Worm (Caenorhabditis elegans) whole organism, L1 larva: ENCODE results near the gene F46C5.4.

Experiments used
- C16A3.4 ChIP-seq: fragments of 150-350 bp; optimal IDR thresholded peaks from 2 replicates; lab custom pipeline; 2014; ENCODE audit warnings: missing biosample characterization, missing genetic modification characterization
- C34B4.2 ChIP-seq: sonication (generic microtip); optimal IDR thresholded peaks from 2 replicates; lab custom pipeline; 2017; ENCODE audit warnings: mild to moderate bottlenecking, missing genetic modification characterization, missing compliant biosample characterization
- F16B12.6 ChIP-seq: fragments of 150-350 bp; optimal IDR thresholded peaks from 2 replicates; lab custom pipeline; 2014; ENCODE audit warnings: missing biosample characterization, missing genetic modification characterization
- Y116A8C.19 ChIP-seq: sonication (generic microtip); optimal IDR thresholded peaks from 2 replicates; lab custom pipeline; 2016; ENCODE audit warnings: missing compliant biosample characterization, missing genetic modification characterization, borderline replicate concordance
- aly-2 ChIP-seq: fragments of 150-350 bp; optimal IDR thresholded peaks from 2 replicates; lab custom pipeline; 2014; ENCODE audit warnings: missing biosample characterization, missing genetic modification characterization
- blmp-1 ChIP-seq: fragments of 150-350 bp; optimal IDR thresholded peaks from 2 replicates; lab custom pipeline; 2014; ENCODE audit warnings: missing biosample characterization, missing genetic modification characterization
- ceh-63 ChIP-seq: fragments of 200-800 bp; sonication (Bioruptor generic); optimal IDR thresholded peaks from 2 replicates; lab custom pipeline; 2018; ENCODE audit warnings: mild to moderate bottlenecking, missing genetic modification characterization, missing compliant biosample characterization
- ceh-90 ChIP-seq: sonication (generic microtip); optimal IDR thresholded peaks from 2 replicates; lab custom pipeline; 2016; ENCODE audit warnings: missing genetic modification characterization, missing compliant biosample characterization
- ces-1 ChIP-seq: fragments of 150-350 bp; optimal IDR thresholded peaks from 2 replicates; lab custom pipeline; 2014; ENCODE audit warnings: missing biosample characterization, missing genetic modification reagents, missing genetic modification characterization
- dpl-1 ChIP-seq, 3 experiments: fragments of 150-350 bp in 2 of 3; sonication (generic microtip) in 1 of 3; optimal IDR thresholded peaks; 2 replicates each; lab custom pipeline; 2014 to 2017; ENCODE audit warnings: missing biosample characterization in 3 of 3, missing genetic modification characterization in 3 of 3, missing genetic modification reagents in 3 of 3
- efl-1 ChIP-seq, 4 experiments: fragments of 150-350 bp; optimal IDR thresholded peaks in 3 of 4; peaks in 1 of 4; 1 replicate in 1 of 4; 2 replicates in 3 of 4; lab custom pipeline; 2014; ENCODE audit warnings: missing biosample characterization in 2 of 4, missing genetic modification characterization in 2 of 4, missing genetic modification reagents in 2 of 4
- elt-3 ChIP-seq, 6 experiments: fragments of 150-350 bp in 1 of 6; sonication (generic microtip); optimal IDR thresholded peaks; 2 replicates each; lab custom pipeline; 2017 to 2018; ENCODE audit warnings: missing biosample characterization in 6 of 6, missing genetic modification characterization in 6 of 6, inconsistent platforms in 1 of 6
- ets-5 ChIP-seq: fragments of 200-800 bp; sonication (Bioruptor generic); IDR thresholded peaks from 2 replicates; pipeline ENCODE4 v1.3.6; 2022; ENCODE audit warnings: missing genetic modification characterization, missing compliant biosample characterization
- fkh-4 ChIP-seq: sonication (generic microtip); optimal IDR thresholded peaks from 2 replicates; lab custom pipeline; 2016; ENCODE audit warnings: missing compliant biosample characterization, missing genetic modification characterization, borderline replicate concordance
- fkh-8 ChIP-seq: sonication (generic microtip); optimal IDR thresholded peaks from 2 replicates; lab custom pipeline; 2016; ENCODE audit warnings: mild to moderate bottlenecking, missing genetic modification characterization, missing compliant biosample characterization
- hlh-17 ChIP-seq: fragments of 200-800 bp; sonication (Bioruptor generic); optimal IDR thresholded peaks from 2 replicates; lab custom pipeline; 2018; ENCODE audit warnings: missing genetic modification characterization, mild to moderate bottlenecking, missing compliant biosample characterization, moderate library complexity, borderline replicate concordance
- hpl-2 ChIP-seq: fragments of 150-350 bp; optimal IDR thresholded peaks from 2 replicates; lab custom pipeline; 2014; ENCODE audit warnings: missing biosample characterization, missing genetic modification reagents, missing genetic modification characterization
- irx-1 ChIP-seq: sonication (generic microtip); optimal IDR thresholded peaks from 2 replicates; lab custom pipeline; 2016; ENCODE audit warnings: missing genetic modification characterization, missing compliant biosample characterization
- lin-14 ChIP-seq: fragments of 200-800 bp; sonication (Bioruptor generic); optimal IDR thresholded peaks from 2 replicates; lab custom pipeline; 2018; ENCODE audit warnings: mild to moderate bottlenecking, missing genetic modification characterization, moderate library complexity, missing compliant biosample characterization
- lin-15B ChIP-seq: fragments of 150-350 bp; sonication (generic microtip); optimal IDR thresholded peaks from 3 replicates; lab custom pipeline; 2014; ENCODE audit warnings: missing biosample characterization, missing genetic modification characterization
- lin-35 ChIP-seq, 2 experiments: fragments of 150-350 bp; optimal IDR thresholded peaks; 2 replicates each; lab custom pipeline; 2014; ENCODE audit warnings: missing biosample characterization in 2 of 2, missing genetic modification characterization in 2 of 2, missing genetic modification reagents in 2 of 2
- lin-39 ChIP-seq: fragments of 150-350 bp; optimal IDR thresholded peaks from 2 replicates; lab custom pipeline; 2014; ENCODE audit warnings: missing biosample characterization, missing genetic modification reagents, missing genetic modification characterization
- lir-3 ChIP-seq: sonication (generic microtip); optimal IDR thresholded peaks from 2 replicates; lab custom pipeline; 2016; ENCODE audit warnings: mild to moderate bottlenecking, missing genetic modification characterization, moderate library complexity, missing compliant biosample characterization; ENCODE audit not compliant: poor library complexity
- lsy-2 ChIP-seq, 2 experiments: fragments of 150-350 bp; optimal IDR thresholded peaks; 2 replicates each; lab custom pipeline; 2014; ENCODE audit warnings: missing biosample characterization in 2 of 2, missing genetic modification characterization in 2 of 2
- mab-9 ChIP-seq: fragments of 200-800 bp; sonication (Bioruptor generic); IDR thresholded peaks from 2 replicates; pipeline ENCODE4 v1.3.6; 2022; ENCODE audit warnings: missing genetic modification reagents, missing genetic modification characterization, missing compliant biosample characterization
- mdl-1 ChIP-seq, 2 experiments: fragments of 150-350 bp; optimal IDR thresholded peaks; 2 replicates each; lab custom pipeline; 2014 to 2017; ENCODE audit warnings: missing biosample characterization in 2 of 2, missing genetic modification characterization in 2 of 2, inconsistent platforms in 1 of 2
- mef-2 ChIP-seq: fragments of 150-350 bp; optimal IDR thresholded peaks from 2 replicates; lab custom pipeline; 2014; ENCODE audit warnings: missing biosample characterization, missing genetic modification characterization
- nhr-11 ChIP-seq: fragments of 150-350 bp; optimal IDR thresholded peaks from 2 replicates; lab custom pipeline; 2014; ENCODE audit warnings: missing biosample characterization, missing genetic modification characterization
- nhr-12 ChIP-seq: sonication (generic microtip); optimal IDR thresholded peaks from 2 replicates; lab custom pipeline; 2017; ENCODE audit warnings: missing biosample characterization, missing genetic modification characterization
- nhr-19 ChIP-seq: fragments of 200-800 bp; sonication (Bioruptor generic); conservative IDR thresholded peaks from 2 replicates; pipeline ENCODE4 v1.3.6; 2022; ENCODE audit warnings: missing genetic modification characterization, missing compliant biosample characterization
- nhr-20 ChIP-seq: sonication (generic microtip); optimal IDR thresholded peaks from 2 replicates; lab custom pipeline; 2016; ENCODE audit warnings: mild to moderate bottlenecking, missing genetic modification characterization, missing compliant biosample characterization
- nhr-237 ChIP-seq: fragments of 150-350 bp; optimal IDR thresholded peaks from 2 replicates; lab custom pipeline; 2014; ENCODE audit warnings: missing biosample characterization, missing genetic modification characterization
- nhr-28 ChIP-seq: fragments of 150-350 bp; optimal IDR thresholded peaks from 2 replicates; lab custom pipeline; 2014; ENCODE audit warnings: missing biosample characterization, missing genetic modification characterization
- nhr-47 ChIP-seq: sonication (generic microtip); optimal IDR thresholded peaks from 2 replicates; lab custom pipeline; 2016; ENCODE audit warnings: mild to moderate bottlenecking, missing genetic modification characterization, moderate library complexity, missing compliant biosample characterization
- nhr-71 ChIP-seq: sonication (generic microtip); optimal IDR thresholded peaks from 2 replicates; lab custom pipeline; 2016; ENCODE audit warnings: mild to moderate bottlenecking, missing genetic modification characterization, moderate library complexity, missing compliant biosample characterization
- nhr-76 ChIP-seq: sonication (generic microtip); optimal IDR thresholded peaks from 2 replicates; lab custom pipeline; 2017; ENCODE audit warnings: missing biosample characterization, missing genetic modification characterization
- nhr-84 ChIP-seq: sonication (generic microtip); optimal IDR thresholded peaks from 2 replicates; lab custom pipeline; 2017; ENCODE audit warnings: missing biosample characterization, missing genetic modification characterization
- nhr-85 ChIP-seq: sonication (generic microtip); peaks from one replicate; lab custom pipeline; 2016; ENCODE audit warnings: missing genetic modification characterization, inconsistent platforms, missing compliant biosample characterization
- nhr-90 ChIP-seq: sonication (generic microtip); optimal IDR thresholded peaks from 2 replicates; lab custom pipeline; 2016; ENCODE audit warnings: mild to moderate bottlenecking, missing genetic modification characterization, missing compliant biosample characterization; ENCODE audit not compliant: poor library complexity
- pax-3 ChIP-seq: fragments of 200-800 bp; sonication (Bioruptor generic); optimal IDR thresholded peaks from 2 replicates; lab custom pipeline; 2018; ENCODE audit warnings: mild to moderate bottlenecking, missing genetic modification characterization, moderate library complexity, missing compliant biosample characterization
- pqm-1 ChIP-seq: sonication (generic microtip); optimal IDR thresholded peaks from 3 replicates; lab custom pipeline; 2017; ENCODE audit warnings: missing biosample characterization, missing genetic modification characterization
- rnt-1 ChIP-seq: sonication (generic microtip); optimal IDR thresholded peaks from 2 replicates; lab custom pipeline; 2016; ENCODE audit warnings: mild to moderate bottlenecking, missing genetic modification characterization, moderate library complexity, missing compliant biosample characterization
- snpc-4 ChIP-seq: fragments of 150-350 bp; optimal IDR thresholded peaks from 2 replicates; lab custom pipeline; 2014; ENCODE audit warnings: missing biosample characterization, missing genetic modification characterization
- snu-23 ChIP-seq: sonication (generic microtip); optimal IDR thresholded peaks from 2 replicates; lab custom pipeline; 2016; ENCODE audit warnings: missing genetic modification characterization, missing compliant biosample characterization
- sox-4 ChIP-seq: sonication (generic microtip); optimal IDR thresholded peaks from 2 replicates; lab custom pipeline; 2016; ENCODE audit warnings: missing genetic modification characterization, missing compliant biosample characterization
- sptf-1 ChIP-seq: fragments of 150-350 bp; optimal IDR thresholded peaks from 2 replicates; lab custom pipeline; 2014; ENCODE audit warnings: missing biosample characterization, missing genetic modification characterization
- tbx-2 ChIP-seq: sonication (generic microtip); optimal IDR thresholded peaks from 2 replicates; lab custom pipeline; 2016; ENCODE audit warnings: missing genetic modification characterization, missing compliant biosample characterization
- tlp-1 ChIP-seq: fragments of 150-350 bp; optimal IDR thresholded peaks from 2 replicates; lab custom pipeline; 2014; ENCODE audit warnings: missing biosample characterization, missing genetic modification characterization
- unc-86 ChIP-seq: sonication (generic microtip); optimal IDR thresholded peaks from 2 replicates; lab custom pipeline; 2016; ENCODE audit warnings: missing genetic modification characterization, missing compliant biosample characterization
- vab-15 ChIP-seq: sonication (generic microtip); optimal IDR thresholded peaks from 2 replicates; lab custom pipeline; 2017; ENCODE audit warnings: missing genotype, mild to moderate bottlenecking, missing genetic modification characterization, missing compliant biosample characterization
- ztf-4 ChIP-seq: fragments of 150-350 bp; optimal IDR thresholded peaks from 2 replicates; lab custom pipeline; 2014; ENCODE audit warnings: missing biosample characterization, missing genetic modification characterization

Gene F46C5.4

ce11 chrII:8817225-8817624 lies 18.7 kb upstream of the F46C5.4 start:
- TF ChIP-seq C16A3.4 (tag; lab: Kevin White, UChicago) = peak; percentile 28
- no peak for TF ChIP-seq nhr-76 (tag; lab: Kevin White, UChicago)
- peak; percentile 15 for TF ChIP-seq hpl-2 (GFP tag; lab: Kevin White, UChicago)
- no peak for TF ChIP-seq sox-4 (tag; lab: Kevin White, UChicago)
- no peak for TF ChIP-seq ces-1
- TF ChIP-seq efl-1 (optimal IDR thresholded peaks at IDR 0.05; lab: Kevin White, UChicago) = no peak
- TF ChIP-seq efl-1 (GFP tag; optimal IDR thresholded peaks at IDR 0.05 in 1 of 2; lab: Kevin White, UChicago) = peak in 1 of 2 experiments; percentile 49
- TF ChIP-seq aly-2 = no peak
- peak; percentile 42 for TF ChIP-seq nhr-19 (GFP tag; lab: Robert Waterston, UW)
- TF ChIP-seq pax-3 (tag; lab: Kevin White, UChicago) = no peak
- peak; percentile 32 for TF ChIP-seq blmp-1 (tag; lab: Kevin White, UChicago)
- TF ChIP-seq snpc-4 (tag; lab: Kevin White, UChicago) = no peak
- no peak for TF ChIP-seq lin-39 (tag; lab: Kevin White, UChicago)
- peak; percentile 25 for TF ChIP-seq lin-14 (GFP tag; lab: Kevin White, UChicago)
- peak; percentile 14 for TF ChIP-seq lir-3 (tag; lab: Kevin White, UChicago)
- TF ChIP-seq ets-5 (GFP tag; lab: Robert Waterston, UW) = no peak
- peak; percentile 58 for TF ChIP-seq nhr-71 (tag; lab: Kevin White, UChicago)
- TF ChIP-seq Y116A8C.19 = no peak
- no peak for TF ChIP-seq tbx-2
- TF ChIP-seq lsy-2 (tag; optimal IDR thresholded peaks at IDR 0.05; lab: Kevin White, UChicago) = peak in 1 of 2 experiments; percentile 24
- TF ChIP-seq C34B4.2 (tag; lab: Kevin White, UChicago) = no peak
- TF ChIP-seq lin-35 (GFP tag; optimal IDR thresholded peaks at IDR 0.05; lab: Kevin White, UChicago) = peak in 1 of 2 experiments; percentile 32
- TF ChIP-seq nhr-47 (tag; lab: Kevin White, UChicago) = peak; percentile 36
- peak in 2 of 6 experiments; percentile 39 to 66 for TF ChIP-seq elt-3 (tag; optimal IDR thresholded peaks at IDR 0.05; lab: Kevin White, UChicago)
- no peak for TF ChIP-seq ceh-90
- TF ChIP-seq nhr-11 (tag; lab: Kevin White, UChicago) = no peak
- TF ChIP-seq ceh-63 (GFP tag; lab: Kevin White, UChicago) = no peak
- no peak for TF ChIP-seq nhr-28 (tag; lab: Kevin White, UChicago)
- no peak for TF ChIP-seq F16B12.6 (tag; lab: Kevin White, UChicago)
- no peak for TF ChIP-seq unc-86 (tag; lab: Kevin White, UChicago)
- TF ChIP-seq nhr-90 = peak; percentile 51
- TF ChIP-seq snu-23 (GFP tag; lab: Kevin White, UChicago) = peak; percentile 63
- no peak for TF ChIP-seq rnt-1
- no peak for TF ChIP-seq hlh-17 (GFP tag; lab: Kevin White, UChicago)
- no peak for TF ChIP-seq pqm-1
- TF ChIP-seq mdl-1 (tag; optimal IDR thresholded peaks at IDR 0.05; lab: Kevin White, UChicago) = no peak
- TF ChIP-seq vab-15 (tag; lab: Kevin White, UChicago) = no peak
- TF ChIP-seq nhr-20 (tag; lab: Kevin White, UChicago) = peak; percentile 46
- TF ChIP-seq mab-9 (GFP tag; lab: Robert Waterston, UW) = 0 out of 2 replicates have a peak, but pooled peaks have one; percentile 10
- peak; percentile 74 for TF ChIP-seq nhr-85 (tag; lab: Kevin White, UChicago)
- no peak for TF ChIP-seq tlp-1 (tag; lab: Kevin White, UChicago)
- no peak for TF ChIP-seq dpl-1 (GFP tag; optimal IDR thresholded peaks at IDR 0.05; lab: Kevin White, UChicago)
- TF ChIP-seq fkh-4 (tag; lab: Kevin White, UChicago) = no peak
- no peak for TF ChIP-seq nhr-12 (tag; lab: Kevin White, UChicago)
- no peak for TF ChIP-seq irx-1 (tag; lab: Kevin White, UChicago)
- TF ChIP-seq nhr-84 (tag; lab: Kevin White, UChicago) = no peak
- no peak for TF ChIP-seq sptf-1 (tag; lab: Kevin White, UChicago)
- TF ChIP-seq lin-15B (tag; lab: Kevin White, UChicago) = no peak
- TF ChIP-seq fkh-8 (tag; lab: Kevin White, UChicago) = no peak
- TF ChIP-seq mef-2 (tag; lab: Kevin White, UChicago) = no peak
- TF ChIP-seq nhr-237 (tag; lab: Kevin White, UChicago) = no peak
- no peak for TF ChIP-seq ztf-4 (tag; lab: Kevin White, UChicago)
